Worm (Caenorhabditis elegans) whole organism, early embryonic: ENCODE results near the gene Y76B12C.3.

Experiments
- F13C5.2 ChIP-seq: sonication (generic microtip); optimal IDR thresholded peaks from 2 replicates; lab custom pipeline; 2017; ENCODE audit warnings: mild to moderate bottlenecking, missing genetic modification characterization, inconsistent platforms, missing compliant biosample characterization
- ama-1 ChIP-seq: fragments of 150-350 bp; optimal IDR thresholded peaks from 2 replicates; lab custom pipeline; 2014
- ceh-13 ChIP-seq: fragments of 200-800 bp; sonication (Bioruptor generic); optimal IDR thresholded peaks from 2 replicates; lab custom pipeline; 2018; ENCODE audit warnings: mild to moderate bottlenecking, missing genetic modification characterization, missing compliant biosample characterization
- flt-1 ChIP-seq: fragments of 200-800 bp; sonication (Bioruptor generic); IDR thresholded peaks from 2 replicates; pipeline ENCODE4 v1.3.6; 2022; ENCODE audit warnings: missing genetic modification characterization, missing compliant biosample characterization
- hmbx-1 ChIP-seq: sonication (generic microtip); optimal IDR thresholded peaks from 2 replicates; lab custom pipeline; 2016; ENCODE audit warnings: mild to moderate bottlenecking, missing genetic modification characterization, missing compliant biosample characterization
- hnd-1 ChIP-seq: sonication (generic microtip); optimal IDR thresholded peaks from 2 replicates; lab custom pipeline; 2016; ENCODE audit warnings: missing genetic modification characterization, missing compliant biosample characterization
- scrt-1 ChIP-seq: fragments of 200-800 bp; sonication (Bioruptor generic); IDR thresholded peaks from 2 replicates; pipeline ENCODE4 v1.3.6; 2022; ENCODE audit warnings: missing genetic modification characterization, missing compliant biosample characterization
- sea-1 ChIP-seq: fragments of 200-800 bp; sonication (Bioruptor generic); conservative IDR thresholded peaks from 2 replicates; pipeline ENCODE4 v1.3.6; 2022; ENCODE audit warnings: missing genetic modification characterization, missing compliant biosample characterization
- tbx-11 ChIP-seq: fragments of 200-800 bp; sonication (Bioruptor generic); IDR thresholded peaks from 2 replicates; pipeline ENCODE4 v1.3.6; 2022; ENCODE audit warnings: missing genetic modification characterization, missing compliant biosample characterization
- tra-4 ChIP-seq: sonication (generic microtip); optimal IDR thresholded peaks from 2 replicates; lab custom pipeline; 2017; ENCODE audit warnings: missing genetic modification characterization, missing compliant biosample characterization

DNA sequence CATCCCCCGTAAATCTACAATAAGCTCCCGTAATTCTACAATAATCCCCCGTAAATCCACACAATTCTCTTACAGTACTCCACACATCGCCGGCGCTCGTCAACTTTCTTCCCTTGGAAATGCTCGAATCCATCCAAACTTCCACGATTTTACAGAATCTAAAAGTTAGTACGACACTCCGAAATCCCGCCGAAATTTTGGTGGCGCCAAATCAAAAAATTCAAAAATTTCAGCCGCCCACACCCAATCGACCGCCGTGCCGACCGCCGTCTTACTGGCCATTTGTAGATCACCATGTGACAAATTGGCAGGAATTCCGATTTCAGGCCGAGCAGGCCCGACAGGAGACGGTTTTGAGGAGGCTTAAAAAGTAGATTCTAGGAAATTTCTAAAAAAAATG is 21.2 kb upstream of the Y76B12C.3 start:
- TF ChIP-seq ceh-13 (GFP tag; lab: Kevin White, UChicago), result no peak
- TF ChIP-seq flt-1 (GFP tag; lab: Robert Waterston, UW), result no peak
- TF ChIP-seq ama-1 (lab: Kevin White, UChicago), result no peak
- TF ChIP-seq scrt-1 (GFP tag; lab: Robert Waterston, UW), result no peak
- TF ChIP-seq tbx-11 (GFP tag; lab: Robert Waterston, UW), result no peak
- no peak for TF ChIP-seq hnd-1 (tag; lab: Kevin White, UChicago)
- TF ChIP-seq F13C5.2 (tag; lab: Kevin White, UChicago), result no peak
- no peak for TF ChIP-seq sea-1 (GFP tag; lab: Robert Waterston, UW)
- no peak for TF ChIP-seq hmbx-1
- no peak for TF ChIP-seq tra-4
